Worm (Caenorhabditis elegans) whole organism, L2 larva: ENCODE measurements around the gene T19C3.7.

Experiments
- dmd-4 ChIP-seq: sonication (generic microtip); optimal IDR thresholded peaks from 2 replicates; lab custom pipeline; 2017; ENCODE audit warnings: missing biosample characterization, missing genetic modification characterization
- lin-11 ChIP-seq: fragments of 150-350 bp; sonication (generic microtip); optimal IDR thresholded peaks from 2 replicates; lab custom pipeline; 2014; ENCODE audit warnings: missing biosample characterization, missing genetic modification characterization, inconsistent platforms, mixed read lengths
- mab-5 ChIP-seq: fragments of 150-350 bp; optimal IDR thresholded peaks from 2 replicates; lab custom pipeline; 2014; ENCODE audit warnings: missing biosample characterization, missing genetic modification characterization
- nhr-77 ChIP-seq: fragments of 150-350 bp; optimal IDR thresholded peaks from 2 replicates; lab custom pipeline; 2014; ENCODE audit warnings: missing biosample characterization, missing genetic modification characterization

- TF ChIP-seq nhr-77 (tag; lab: Kevin White, UChicago) (no peak), mab-5 (no peak), lin-11 (tag; lab: Kevin White, UChicago) (no peak), dmd-4 (tag; lab: Kevin White, UChicago) (no peak)
Observed at ce11 chrIII:587009-587408, 49.0 kb downstream of the T19C3.7 start, which contains the start of gene helq-1.
